Worm (Caenorhabditis elegans): Measurements from ENCODE around the gene T01G5.6.
A peak's percentile ranks its signal among the peaks of the same experiment; 100 is the strongest.

Gene T01G5.6

DNA sequence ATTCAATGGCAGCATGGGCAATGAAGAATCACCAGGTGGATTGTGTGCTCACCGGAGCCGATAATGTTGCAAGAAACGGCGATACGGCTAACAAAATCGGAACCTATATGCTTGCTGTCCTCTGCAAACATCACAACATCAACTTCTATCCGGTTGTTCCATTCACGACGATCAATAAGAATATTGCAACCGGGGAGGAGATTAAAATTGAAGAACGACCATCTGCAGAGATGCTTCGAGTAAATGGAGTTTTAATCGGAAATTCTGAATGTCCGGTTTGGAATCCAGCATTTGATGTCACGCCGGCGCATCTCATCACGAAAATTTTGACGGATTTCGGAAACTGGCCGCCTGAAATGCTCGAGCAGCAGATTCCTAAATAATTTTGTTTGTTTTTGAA lies 30.2 kb downstream of the T01G5.6 start (continued):
- no peak for TF ChIP-seq nhr-47 (tag; optimal IDR thresholded peaks at IDR 0.05)
- no peak for TF ChIP-seq zip-4 (GFP tag; optimal IDR thresholded peaks at IDR 0.05)
- no peak for TF ChIP-seq blmp-1 (tag; optimal IDR thresholded peaks at IDR 0.05)
- TF ChIP-seq mef-2 (tag; optimal IDR thresholded peaks at IDR 0.05) = no peak
- TF ChIP-seq aha-1 (tag; optimal IDR thresholded peaks at IDR 0.05) = no peak
- TF ChIP-seq fkh-10 (GFP tag; optimal IDR thresholded peaks at IDR 0.05) = no peak
- TF ChIP-seq hlh-17 (GFP tag; optimal IDR thresholded peaks at IDR 0.05; ENCODE audit: borderline replicate concordance) = no peak
- TF ChIP-seq C04F5.9 (tag; optimal IDR thresholded peaks at IDR 0.05) = no peak
- TF ChIP-seq lin-13 (GFP tag; optimal IDR thresholded peaks at IDR 0.05) = no peak
- peak in 1 of 2 experiments; percentile 19 for TF ChIP-seq lsy-2 (tag; optimal IDR thresholded peaks at IDR 0.05)
- no peak for TF ChIP-seq mdl-1 (tag; optimal IDR thresholded peaks at IDR 0.05)
- no peak for TF ChIP-seq nhr-76 (tag; optimal IDR thresholded peaks at IDR 0.05)
- TF ChIP-seq elt-2 (tag; optimal IDR thresholded peaks at IDR 0.05) = no peak
- no peak for TF ChIP-seq xbp-1 (tag; optimal IDR thresholded peaks at IDR 0.05)
- no peak for TF ChIP-seq lin-39 (tag; optimal IDR thresholded peaks at IDR 0.05)
- no peak for TF ChIP-seq sptf-1 (tag; optimal IDR thresholded peaks at IDR 0.05)
- no peak for TF ChIP-seq sup-37 (GFP tag; optimal IDR thresholded peaks at IDR 0.05)
- TF ChIP-seq hpl-2 (GFP tag; optimal IDR thresholded peaks at IDR 0.05) = no peak
- no peak for TF ChIP-seq grh-1 (GFP tag; IDR thresholded peaks at IDR 0.05)
- TF ChIP-seq C34B4.2 (tag; optimal IDR thresholded peaks at IDR 0.05) = no peak
- no peak for TF ChIP-seq efl-1 (optimal IDR thresholded peaks at IDR 0.05)
- TF ChIP-seq efl-1 (GFP tag; optimal IDR thresholded peaks at IDR 0.05 in 1 of 2) = peak in 1 of 2 experiments; percentile 81
- no peak for TF ChIP-seq sox-4 (tag; optimal IDR thresholded peaks at IDR 0.05)
- TF ChIP-seq irx-1 (tag; optimal IDR thresholded peaks at IDR 0.05) = no peak
- TF ChIP-seq nhr-77 (tag; optimal IDR thresholded peaks at IDR 0.05) = no peak
- no peak for TF ChIP-seq dpl-1 (GFP tag; optimal IDR thresholded peaks at IDR 0.05)
- TF ChIP-seq aly-2 (tag; optimal IDR thresholded peaks at IDR 0.05) = peak; percentile 84
- no peak for TF ChIP-seq nhr-90 (tag; optimal IDR thresholded peaks at IDR 0.05; ENCODE audit: poor library complexity)
- no peak for TF ChIP-seq fkh-4 (tag; optimal IDR thresholded peaks at IDR 0.05; ENCODE audit: borderline replicate concordance)
- no peak for TF ChIP-seq ceh-90 (tag; optimal IDR thresholded peaks at IDR 0.05)
- TF ChIP-seq alr-1 (tag; optimal IDR thresholded peaks at IDR 0.05; ENCODE audit: borderline replicate concordance) = no peak
- no peak for TF ChIP-seq jun-1 (tag; optimal IDR thresholded peaks at IDR 0.05)
- TF ChIP-seq lin-35 (GFP tag; optimal IDR thresholded peaks at IDR 0.05) = no peak
- no peak for TF ChIP-seq unc-86 (tag; optimal IDR thresholded peaks at IDR 0.05)
- no peak for TF ChIP-seq ztf-11 (tag; optimal IDR thresholded peaks at IDR 0.05)
- TF ChIP-seq snpc-4 (tag; optimal IDR thresholded peaks at IDR 0.05) = no peak
- no peak for TF ChIP-seq vab-15 (tag; optimal IDR thresholded peaks at IDR 0.05)
- TF ChIP-seq lin-14 (GFP tag; optimal IDR thresholded peaks at IDR 0.05) = no peak
- TF ChIP-seq pax-3 (tag; optimal IDR thresholded peaks at IDR 0.05) = peak; percentile 30
- no peak for TF ChIP-seq swsn-7 (tag; optimal IDR thresholded peaks at IDR 0.05)
- TF ChIP-seq nhr-11 (tag; optimal IDR thresholded peaks at IDR 0.05) = no peak
- TF ChIP-seq nhr-71 (tag; optimal IDR thresholded peaks at IDR 0.05) = peak; percentile 44
- TF ChIP-seq nhr-237 (tag; optimal IDR thresholded peaks at IDR 0.05) = no peak
- no peak for TF ChIP-seq fkh-8 (tag; optimal IDR thresholded peaks at IDR 0.05)
- TF ChIP-seq lir-3 (tag; optimal IDR thresholded peaks at IDR 0.05; ENCODE audit: poor library complexity) = no peak
- TF ChIP-seq efl-3 (GFP tag; optimal IDR thresholded peaks at IDR 0.05) = no peak
- TF ChIP-seq mab-9 (GFP tag; IDR thresholded peaks at IDR 0.05) = no peak
- TF ChIP-seq fos-1 (tag; optimal IDR thresholded peaks at IDR 0.05) = no peak
- TF ChIP-seq ztf-4 (tag; optimal IDR thresholded peaks at IDR 0.05) = no peak
- TF ChIP-seq ces-1 (GFP tag; optimal IDR thresholded peaks at IDR 0.05) = no peak
- TF ChIP-seq tlp-1 (tag; optimal IDR thresholded peaks at IDR 0.05) = no peak
- no peak for TF ChIP-seq unc-62 (GFP tag; optimal IDR thresholded peaks at IDR 0.05)
- no peak for TF ChIP-seq ets-5 (GFP tag; IDR thresholded peaks at IDR 0.05)

Measured in whole organism, L1 larva.